Worm (Caenorhabditis elegans) whole organism, young adult: ENCODE results near the gene ndg-4.
"Not testable (repeated sequence)": the region's sequence is repeated elsewhere in the genome, so short reads cannot be mapped to it uniquely, and the experiment has no call there.

Experiments used
- B0019.2 ChIP-seq: fragments of 200-800 bp; sonication (Bioruptor generic); conservative IDR thresholded peaks from 2 replicates; pipeline ENCODE4 v1.3.6; 2022; ENCODE audit warnings: missing genetic modification reagents, missing genetic modification characterization, missing compliant biosample characterization
- F39B2.1 ChIP-seq: fragments of 200-800 bp; sonication (Bioruptor generic); IDR thresholded peaks from 2 replicates; pipeline ENCODE4 v1.3.6; 2022; ENCODE audit warnings: missing genetic modification reagents, missing genetic modification characterization, missing compliant biosample characterization
- Y79H2A.3 ChIP-seq: fragments of 200-800 bp; sonication (Bioruptor generic); conservative IDR thresholded peaks from 2 replicates; pipeline ENCODE4 v1.3.6; 2022; ENCODE audit warnings: missing genetic modification reagents, missing genetic modification characterization, missing compliant biosample characterization
- akir-1 ChIP-seq: fragments of 200-800 bp; sonication (Bioruptor generic); optimal IDR thresholded peaks from 2 replicates; lab custom pipeline; 2018; ENCODE audit warnings: mild to moderate bottlenecking, missing genetic modification characterization, moderate library complexity, missing compliant biosample characterization
- dpl-1 ChIP-seq: fragments of 150-350 bp; optimal IDR thresholded peaks from 2 replicates; lab custom pipeline; 2014; ENCODE audit warnings: missing biosample characterization, missing genetic modification reagents, missing genetic modification characterization
- hmg-1.2 ChIP-seq: fragments of 200-800 bp; sonication (Bioruptor generic); IDR thresholded peaks from 2 replicates; pipeline ENCODE4 v1.3.6; 2022; ENCODE audit warnings: missing genetic modification reagents, missing genetic modification characterization, missing compliant biosample characterization
- hrde-1 ChIP-seq: sonication (generic microtip); optimal IDR thresholded peaks from 2 replicates; lab custom pipeline; 2016; ENCODE audit warnings: missing genetic modification characterization, mild to moderate bottlenecking, missing compliant biosample characterization, moderate library complexity, missing genotype, missing genetic modification reagents, borderline replicate concordance
- lin-40 ChIP-seq: sonication (generic microtip); optimal IDR thresholded peaks from 2 replicates; lab custom pipeline; 2016; ENCODE audit warnings: missing genetic modification characterization, mild to moderate bottlenecking, missing compliant biosample characterization, missing genotype, missing genetic modification reagents
- nfya-1 ChIP-seq: sonication (generic microtip); optimal IDR thresholded peaks from 2 replicates; lab custom pipeline; 2017; ENCODE audit warnings: antibody characterized with exemption, missing compliant biosample characterization, missing genetic modification characterization, borderline replicate concordance; ENCODE audit not compliant: insufficient read depth
- snpc-1.1 ChIP-seq: sonication (generic microtip); optimal IDR thresholded peaks from 2 replicates; lab custom pipeline; 2017; ENCODE audit warnings: missing genetic modification characterization, mild to moderate bottlenecking, missing compliant biosample characterization, antibody characterized with exemption, moderate library complexity, missing genotype, missing genetic modification reagents; ENCODE audit not compliant: insufficient read depth
- unc-62 ChIP-seq: fragments of 150-350 bp; optimal IDR thresholded peaks from 2 replicates; lab custom pipeline; 2014; ENCODE audit warnings: missing biosample characterization, missing genetic modification reagents, missing genetic modification characterization
- zfh-2 ChIP-seq: fragments of 200-800 bp; sonication (Bioruptor generic); conservative IDR thresholded peaks from 2 replicates; pipeline ENCODE4 v1.3.6; 2022; ENCODE audit warnings: missing genetic modification reagents, missing genetic modification characterization, missing compliant biosample characterization
- ztf-25 ChIP-seq: fragments of 200-800 bp; sonication (Bioruptor generic); IDR thresholded peaks from 2 replicates; pipeline ENCODE4 v1.3.6; 2022; ENCODE audit warnings: missing genetic modification reagents, missing genetic modification characterization, missing compliant biosample characterization

DNA sequence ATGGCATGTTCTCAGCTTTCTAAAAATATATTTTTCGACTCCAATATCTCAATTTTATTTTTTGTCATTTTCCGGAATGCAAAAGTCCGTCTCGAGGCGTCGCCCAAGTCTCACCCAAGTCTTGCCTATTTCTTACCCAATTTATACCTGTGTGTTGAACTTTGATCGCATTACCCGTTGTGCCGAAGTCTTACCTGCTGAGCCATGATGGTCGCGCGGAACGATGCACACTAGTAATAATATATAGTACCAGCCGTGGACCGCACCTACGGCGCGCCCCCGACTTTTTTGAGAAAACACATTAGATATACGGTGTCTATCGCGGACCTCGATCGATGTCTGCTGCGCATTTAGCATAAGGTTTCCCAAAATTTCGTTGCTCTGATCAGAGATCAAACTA lies 17.2 kb upstream of the ndg-4 start:
- TF ChIP-seq akir-1 (GFP tag; lab: Kevin White, UChicago); ztf-25 (GFP tag; lab: Robert Waterston, UW); dpl-1 (GFP tag; lab: Kevin White, UChicago); zfh-2 (GFP tag; lab: Robert Waterston, UW); B0019.2; lin-40; F39B2.1 (GFP tag; lab: Robert Waterston, UW); unc-62; hrde-1 (tag; lab: Kevin White, UChicago); snpc-1.1; nfya-1 (tag; lab: Kevin White, UChicago); Y79H2A.3 (GFP tag; lab: Robert Waterston, UW): not testable (repeated sequence)
- peak; percentile 76 for TF ChIP-seq hmg-1.2 (GFP tag; lab: Robert Waterston, UW)
